Worm (Caenorhabditis elegans): ENCODE data around the gene gck-4.

ce11 chrX:13653573-13653972, 23.4 kb upstream of the gck-4 start:
- TF ChIP-seq klf-2 (GFP tag; conservative IDR thresholded peaks at IDR 0.05) = peak; percentile 42; the same call in 1 of the 2 replicates
- 0 out of 2 replicates have a peak, but pooled peaks have one; percentile 34 for TF ChIP-seq ztf-29 (GFP tag; IDR thresholded peaks at IDR 0.05)
- TF ChIP-seq med-1 (GFP tag; optimal IDR thresholded peaks at IDR 0.05; ENCODE audit: insufficient read depth) = no peak
- TF ChIP-seq tab-1 (GFP tag; IDR thresholded peaks at IDR 0.05) = peak; percentile 78
- peak; percentile 88 for TF ChIP-seq flt-1 (GFP tag; IDR thresholded peaks at IDR 0.05)
- peak; percentile 66; the same call in 1 of the 2 replicates for TF ChIP-seq ztf-23 (GFP tag; IDR thresholded peaks at IDR 0.05)
- peak; percentile 60; the same call in 1 of the 2 replicates for TF ChIP-seq ref-1 (GFP tag; conservative IDR thresholded peaks at IDR 0.05)
